Worm (Caenorhabditis elegans) whole organism, late embryonic: ENCODE measurements around the gene F17E9.5.

ENCODE experiments used
- F13H6.1 ChIP-seq: sonication (generic microtip); optimal IDR thresholded peaks from 2 replicates; lab custom pipeline; 2016; ENCODE audit warnings: missing genetic modification characterization, missing compliant biosample characterization
- ama-1 ChIP-seq: fragments of 150-350 bp; optimal IDR thresholded peaks from 2 replicates; lab custom pipeline; 2014
- ceh-45 ChIP-seq: fragments of 200-800 bp; sonication (Bioruptor generic); IDR thresholded peaks from 2 replicates; pipeline ENCODE4 v1.3.6; 2022; ENCODE audit warnings: missing genetic modification reagents, missing genetic modification characterization, missing compliant biosample characterization
- nfya-1 ChIP-seq: sonication (generic microtip); optimal IDR thresholded peaks from 2 replicates; lab custom pipeline; 2017; ENCODE audit warnings: missing genetic modification characterization, mild to moderate bottlenecking, missing compliant biosample characterization, antibody characterized with exemption, moderate library complexity
- nhr-11 ChIP-seq: fragments of 150-350 bp; optimal IDR thresholded peaks from 2 replicates; lab custom pipeline; 2014; ENCODE audit warnings: missing biosample characterization, missing genetic modification characterization
- pha-2 ChIP-seq: sonication (generic microtip); optimal IDR thresholded peaks from 2 replicates; lab custom pipeline; 2017; ENCODE audit warnings: mild to moderate bottlenecking, missing genetic modification characterization, missing compliant biosample characterization
- pha-4 ChIP-seq: fragments of 150-350 bp; optimal IDR thresholded peaks from 2 replicates; lab custom pipeline; 2018; ENCODE audit warnings: missing biosample characterization, missing genetic modification reagents, missing genetic modification characterization
- tbx-2 ChIP-seq: sonication (generic microtip); optimal IDR thresholded peaks from 2 replicates; lab custom pipeline; 2016; ENCODE audit warnings: missing genetic modification characterization, missing compliant biosample characterization
- unc-55 ChIP-seq: sonication (generic microtip); optimal IDR thresholded peaks from 2 replicates; lab custom pipeline; 2017; ENCODE audit warnings: missing biosample characterization, missing genetic modification reagents, missing genetic modification characterization
- unc-86 ChIP-seq: sonication (generic microtip); optimal IDR thresholded peaks from 2 replicates; lab custom pipeline; 2016; ENCODE audit warnings: missing genetic modification characterization, missing compliant biosample characterization

ce11 chrIV:8299636-8300035 is 46.0 kb upstream of the F17E9.5 start, which contains the start of gene F35H10.6:
- no peak for TF ChIP-seq pha-4
- no peak for TF ChIP-seq tbx-2 (tag; lab: Kevin White, UChicago)
- no peak for TF ChIP-seq F13H6.1 (tag; lab: Kevin White, UChicago)
- TF ChIP-seq unc-55 (GFP tag; lab: Kevin White, UChicago): no peak
- TF ChIP-seq pha-2 (tag; lab: Kevin White, UChicago): no peak
- TF ChIP-seq ama-1 (lab: Kevin White, UChicago): no peak
- TF ChIP-seq unc-86: no peak
- no peak for TF ChIP-seq nfya-1
- TF ChIP-seq nhr-11 (tag; lab: Kevin White, UChicago): no peak
- no peak for TF ChIP-seq ceh-45 (GFP tag; lab: Robert Waterston, UW)
